Worm (Caenorhabditis elegans) whole organism, L4 larva: Measurements from ENCODE around the gene gst-41.

Source experiments
- D1046.2 ChIP-seq: fragments of 200-800 bp; sonication (Bioruptor generic); IDR thresholded peaks from 2 replicates; pipeline ENCODE4 v1.3.6; 2022; ENCODE audit warnings: missing genetic modification characterization, missing compliant biosample characterization
- F44E2.7 ChIP-seq: fragments of 200-800 bp; sonication (Bioruptor generic); IDR thresholded peaks from 2 replicates; pipeline ENCODE4 v2.1.2; 2022; ENCODE audit warnings: missing genetic modification characterization, missing compliant biosample characterization
- F49E8.2 ChIP-seq: sonication (generic microtip); optimal IDR thresholded peaks from 2 replicates; lab custom pipeline; 2016; ENCODE audit warnings: missing compliant biosample characterization, mild to moderate bottlenecking, missing genetic modification characterization, borderline replicate concordance
- T26A8.4 ChIP-seq: fragments of 200-800 bp; sonication (Bioruptor generic); IDR thresholded peaks from 2 replicates; pipeline ENCODE4 v1.3.6; 2022; ENCODE audit warnings: missing genetic modification characterization, missing compliant biosample characterization
- Y48G9A.11 ChIP-seq: fragments of 200-800 bp; sonication (Bioruptor generic); IDR thresholded peaks from 2 replicates; pipeline ENCODE4 v1.3.6; 2022; ENCODE audit warnings: missing genetic modification reagents, missing genetic modification characterization, missing compliant biosample characterization
- Y5F2A.4 ChIP-seq: fragments of 200-800 bp; sonication (Bioruptor generic); optimal IDR thresholded peaks from 2 replicates; lab custom pipeline; 2018; ENCODE audit warnings: mild to moderate bottlenecking, missing genetic modification characterization, missing compliant biosample characterization
- Y75B8A.6 ChIP-seq: fragments of 200-800 bp; sonication (Bioruptor generic); IDR thresholded peaks from 2 replicates; pipeline ENCODE4 v1.3.6; 2022; ENCODE audit warnings: missing genetic modification reagents, missing genetic modification characterization, missing compliant biosample characterization
- aly-2 ChIP-seq: sonication (generic microtip); optimal IDR thresholded peaks from 2 replicates; lab custom pipeline; 2018; ENCODE audit warnings: missing biosample characterization, missing genetic modification characterization
- arid-1 ChIP-seq: fragments of 200-800 bp; sonication (Bioruptor generic); conservative IDR thresholded peaks from 2 replicates; pipeline ENCODE4 v1.3.6; 2022; ENCODE audit warnings: missing genetic modification reagents, missing genetic modification characterization, missing compliant biosample characterization
- ceh-44 ChIP-seq: fragments of 200-800 bp; sonication (Bioruptor generic); IDR thresholded peaks from 2 replicates; pipeline ENCODE4 v1.3.6; 2022; ENCODE audit warnings: missing genetic modification reagents, missing genetic modification characterization, missing compliant biosample characterization
- ctbp-1 ChIP-seq: fragments of 200-800 bp; sonication (Bioruptor generic); IDR thresholded peaks from 2 replicates; pipeline ENCODE4 v1.3.6; 2022; ENCODE audit warnings: missing genetic modification reagents, missing genetic modification characterization, missing compliant biosample characterization
- daf-16 ChIP-seq, 3 experiments: sonication (generic microtip); optimal IDR thresholded peaks; 2 replicates each; lab custom pipeline; 2016 to 2017; ENCODE audit warnings: missing genetic modification characterization in 3 of 3, missing genetic modification reagents in 3 of 3, mild to moderate bottlenecking in 2 of 3, missing compliant biosample characterization in 2 of 3, missing biosample characterization in 1 of 3, moderate library complexity in 1 of 3
- daf-8 ChIP-seq: fragments of 200-800 bp; sonication (Bioruptor generic); IDR thresholded peaks from 2 replicates; pipeline ENCODE4 v1.3.6; 2022; ENCODE audit warnings: missing genetic modification characterization, missing compliant biosample characterization
- dmd-6 ChIP-seq: fragments of 200-800 bp; sonication (Bioruptor generic); IDR thresholded peaks from 2 replicates; pipeline ENCODE4 v1.3.6; 2022; ENCODE audit warnings: missing genetic modification reagents, missing genetic modification characterization, missing compliant biosample characterization
- dmd-8 ChIP-seq: fragments of 200-800 bp; sonication (Bioruptor generic); IDR thresholded peaks from 2 replicates; pipeline ENCODE4 v1.3.6; 2022; ENCODE audit warnings: missing genetic modification characterization, missing compliant biosample characterization
- duxl-1 ChIP-seq: sonication (generic microtip); optimal IDR thresholded peaks from 2 replicates; lab custom pipeline; 2016; ENCODE audit warnings: mild to moderate bottlenecking, missing genetic modification characterization, moderate library complexity, missing compliant biosample characterization; ENCODE audit not compliant: poor library complexity
- egl-27 ChIP-seq: sonication (generic microtip); optimal IDR thresholded peaks from 3 replicates; lab custom pipeline; 2017; ENCODE audit warnings: missing biosample characterization, missing genetic modification reagents, missing genetic modification characterization
- gei-8 ChIP-seq: fragments of 200-800 bp; sonication (Bioruptor generic); optimal IDR thresholded peaks from 2 replicates; lab custom pipeline; 2018; ENCODE audit warnings: mild to moderate bottlenecking, missing genetic modification characterization, missing compliant biosample characterization
- hif-1 ChIP-seq, 2 experiments: sonication (generic microtip); optimal IDR thresholded peaks; 2 replicates each; lab custom pipeline; 2016 to 2017; ENCODE audit warnings: missing compliant biosample characterization in 2 of 2, missing genetic modification characterization in 2 of 2, missing genetic modification reagents in 2 of 2, missing genotype in 2 of 2, mild to moderate bottlenecking in 1 of 2
- hlh-30 ChIP-seq: sonication (generic microtip); optimal IDR thresholded peaks from 2 replicates; lab custom pipeline; 2017; ENCODE audit warnings: antibody characterized with exemption, mild to moderate bottlenecking, missing genetic modification characterization, missing compliant biosample characterization; ENCODE audit not compliant: insufficient read depth
- hmg-1.1 ChIP-seq: fragments of 200-800 bp; sonication (Bioruptor generic); IDR thresholded peaks from 2 replicates; pipeline ENCODE4 v1.3.6; 2022; ENCODE audit warnings: missing genetic modification reagents, missing genetic modification characterization, missing compliant biosample characterization
- jun-1 ChIP-seq: fragments of 150-350 bp; optimal IDR thresholded peaks from 2 replicates; lab custom pipeline; 2014; ENCODE audit warnings: missing biosample characterization, missing genetic modification reagents, missing genetic modification characterization
- lim-7 ChIP-seq: fragments of 200-800 bp; sonication (Bioruptor generic); IDR thresholded peaks from 2 replicates; pipeline ENCODE4 v1.3.6; 2022; ENCODE audit warnings: missing genetic modification characterization, missing compliant biosample characterization
- lin-39 ChIP-seq: fragments of 150-350 bp; optimal IDR thresholded peaks from 2 replicates; lab custom pipeline; 2014; ENCODE audit warnings: missing biosample characterization, missing genetic modification reagents, missing genetic modification characterization
- lsy-2 ChIP-seq, 2 experiments: fragments of 150-350 bp in 1 of 2; sonication (generic microtip) in 1 of 2; optimal IDR thresholded peaks; 2 replicates each; lab custom pipeline; 2014 to 2017; ENCODE audit warnings: missing biosample characterization in 2 of 2, missing genetic modification characterization in 2 of 2
- madf-9 ChIP-seq: fragments of 200-800 bp; sonication (Bioruptor generic); conservative IDR thresholded peaks from 2 replicates; pipeline ENCODE4 v1.3.6; 2022; ENCODE audit warnings: missing genetic modification reagents, missing genetic modification characterization, missing compliant biosample characterization
- mdt-29 ChIP-seq: fragments of 200-800 bp; sonication (Bioruptor generic); IDR thresholded peaks from 2 replicates; pipeline ENCODE4 v1.3.6; 2022; ENCODE audit warnings: missing genetic modification reagents, missing genetic modification characterization, missing compliant biosample characterization
- mep-1 ChIP-seq: fragments of 150-350 bp; sonication (generic microtip); optimal IDR thresholded peaks from 3 replicates; lab custom pipeline; 2014; ENCODE audit warnings: missing biosample characterization, missing genetic modification characterization
- mes-2 ChIP-seq: sonication (generic microtip); optimal IDR thresholded peaks from 2 replicates; lab custom pipeline; 2016; ENCODE audit warnings: missing genotype, mild to moderate bottlenecking, missing genetic modification characterization, missing compliant biosample characterization; ENCODE audit not compliant: poor library complexity, severe bottlenecking
- nhr-10 ChIP-seq: fragments of 150-350 bp; optimal IDR thresholded peaks from 2 replicates; lab custom pipeline; 2014; ENCODE audit warnings: missing biosample characterization, missing genetic modification characterization
- nhr-102 ChIP-seq: sonication (generic microtip); optimal IDR thresholded peaks from 2 replicates; lab custom pipeline; 2016; ENCODE audit warnings: mild to moderate bottlenecking, missing genetic modification characterization, moderate library complexity, missing compliant biosample characterization
- nhr-11 ChIP-seq: fragments of 150-350 bp; optimal IDR thresholded peaks from 2 replicates; lab custom pipeline; 2014; ENCODE audit warnings: missing biosample characterization, missing genetic modification characterization
- nhr-237 ChIP-seq: sonication (generic microtip); optimal IDR thresholded peaks from 2 replicates; lab custom pipeline; 2017; ENCODE audit warnings: missing biosample characterization, missing genetic modification characterization
- nhr-25 ChIP-seq: sonication (generic microtip); optimal IDR thresholded peaks from 2 replicates; lab custom pipeline; 2017; ENCODE audit warnings: missing genetic modification characterization, mild to moderate bottlenecking, missing compliant biosample characterization, antibody characterized with exemption, moderate library complexity, borderline replicate concordance; ENCODE audit not compliant: insufficient read depth
- nhr-41 ChIP-seq: fragments of 200-800 bp; sonication (Bioruptor generic); IDR thresholded peaks from 2 replicates; pipeline ENCODE4 v1.3.6; 2022; ENCODE audit warnings: missing genetic modification reagents, missing genetic modification characterization, missing compliant biosample characterization
- pha-4 ChIP-seq, 2 experiments: fragments of 150-350 bp in 1 of 2; fragments of 200-800 bp in 1 of 2; sonication (Bioruptor generic) in 1 of 2; IDR thresholded peaks in 1 of 2; optimal IDR thresholded peaks in 1 of 2; 2 replicates each; pipeline versions ENCODE4 v1.3.6 to Lab custom; 2014 to 2022; ENCODE audit warnings: missing genetic modification characterization in 2 of 2, missing genetic modification reagents in 2 of 2, missing biosample characterization in 1 of 2, missing compliant biosample characterization in 1 of 2
- php-3 ChIP-seq: fragments of 200-800 bp; sonication (Bioruptor generic); IDR thresholded peaks from 2 replicates; pipeline ENCODE4 v1.3.6; 2022; ENCODE audit warnings: missing genetic modification reagents, missing genetic modification characterization, missing compliant biosample characterization
- pqm-1 ChIP-seq: sonication (generic microtip); optimal IDR thresholded peaks from 2 replicates; lab custom pipeline; 2017; ENCODE audit warnings: missing biosample characterization, missing genetic modification characterization
- saeg-2 ChIP-seq: fragments of 200-800 bp; sonication (Bioruptor generic); IDR thresholded peaks from 2 replicates; pipeline ENCODE4 v1.3.6; 2022; ENCODE audit warnings: missing genetic modification reagents, missing genetic modification characterization, missing compliant biosample characterization
- sdz-12 ChIP-seq: fragments of 200-800 bp; sonication (Bioruptor generic); optimal IDR thresholded peaks from 2 replicates; lab custom pipeline; 2018; ENCODE audit warnings: mild to moderate bottlenecking, missing genetic modification characterization, missing compliant biosample characterization
- tra-1 ChIP-seq: fragments of 200-800 bp; sonication (Bioruptor generic); IDR thresholded peaks from 2 replicates; pipeline ENCODE4 v1.3.6; 2022; ENCODE audit warnings: missing genetic modification reagents, missing genetic modification characterization, missing compliant biosample characterization
- unc-130 ChIP-seq: sonication (generic microtip); optimal IDR thresholded peaks from 2 replicates; lab custom pipeline; 2016; ENCODE audit warnings: missing genetic modification reagents, missing genetic modification characterization, missing compliant biosample characterization
- zfp-3 ChIP-seq: fragments of 200-800 bp; sonication (Bioruptor generic); conservative IDR thresholded peaks from 2 replicates; pipeline ENCODE4 v1.3.6; 2022; ENCODE audit warnings: missing genetic modification reagents, missing genetic modification characterization, missing compliant biosample characterization
- zip-11 ChIP-seq: fragments of 200-800 bp; sonication (Bioruptor generic); IDR thresholded peaks from 2 replicates; pipeline ENCODE4 v1.3.6; 2022; ENCODE audit warnings: missing genetic modification characterization, missing compliant biosample characterization
- ztf-7 ChIP-seq: fragments of 150-350 bp; optimal IDR thresholded peaks from 2 replicates; lab custom pipeline; 2014; ENCODE audit warnings: missing biosample characterization, missing genetic modification characterization

gst-41 gene

DNA sequence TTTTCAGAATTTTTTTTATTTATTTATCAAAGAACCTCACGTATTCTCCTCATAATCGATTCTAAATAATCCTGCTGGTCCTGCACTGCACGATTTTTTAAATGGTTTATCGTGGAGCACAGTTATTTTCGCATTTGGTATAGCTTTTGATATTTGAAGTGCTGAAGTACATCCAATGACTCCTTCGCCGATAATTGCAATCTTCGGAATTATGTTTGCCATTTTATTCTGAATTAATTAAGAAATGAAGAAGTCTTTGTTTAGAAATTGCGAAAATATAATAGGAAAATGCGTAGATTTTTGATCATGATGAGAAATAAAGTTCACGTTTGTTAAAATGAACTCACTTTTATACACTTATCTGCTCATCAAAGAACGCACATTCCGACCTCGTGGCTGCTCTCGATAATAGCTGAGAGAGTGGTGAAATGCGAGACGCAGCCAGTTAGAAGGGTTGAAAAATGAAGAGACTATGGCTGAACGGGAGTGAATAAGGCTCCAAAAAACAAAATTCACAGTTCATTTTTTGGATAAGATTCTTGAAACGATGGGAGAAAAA is 35.8 kb upstream of the gst-41 start (continued):
- TF ChIP-seq nhr-102 (no peak), saeg-2 (no peak), aly-2 (tag; lab: Kevin White, UChicago) (no peak), pha-4 (GFP tag; IDR thresholded peaks at IDR 0.05; lab: Robert Waterston, UW) (no peak), pha-4 (tag; optimal IDR thresholded peaks at IDR 0.05; lab: Kevin White, UChicago) (peak; percentile 2), duxl-1 (tag; lab: Kevin White, UChicago) (peak; percentile 23), madf-9 (GFP tag; lab: Robert Waterston, UW) (no peak), Y48G9A.11 (no peak), mep-1 (tag; lab: Kevin White, UChicago) (peak; percentile 35), nhr-25 (tag; lab: Kevin White, UChicago) (no peak), php-3 (no peak), F49E8.2 (tag; lab: Kevin White, UChicago) (no peak), lin-39 (tag; lab: Kevin White, UChicago) (no peak), unc-130 (no peak), nhr-237 (no peak), F44E2.7 (GFP tag; lab: Robert Waterston, UW) (no peak), gei-8 (GFP tag; lab: Kevin White, UChicago) (no peak), ctbp-1 (GFP tag; lab: Robert Waterston, UW) (no peak), egl-27 (tag; lab: Kevin White, UChicago) (no peak), sdz-12 (GFP tag; lab: Kevin White, UChicago) (no peak), ceh-44 (GFP tag; lab: Robert Waterston, UW) (no peak), mes-2 (tag; lab: Kevin White, UChicago) (peak; percentile 38), pqm-1 (tag; lab: Kevin White, UChicago) (no peak), lsy-2 (tag; optimal IDR thresholded peaks at IDR 0.05; lab: Kevin White, UChicago) (peak in 1 of 2 experiments; percentile 68), ztf-7 (tag; lab: Kevin White, UChicago) (no peak), zip-11 (GFP tag; lab: Robert Waterston, UW) (no peak), nhr-41 (GFP tag; lab: Robert Waterston, UW) (no peak), arid-1 (GFP tag; lab: Robert Waterston, UW) (no peak), dmd-6 (GFP tag; lab: Robert Waterston, UW) (peak; percentile 78), tra-1 (GFP tag; lab: Robert Waterston, UW) (no peak; the same call in 1 of the 2 replicates), hlh-30 (tag; lab: Kevin White, UChicago) (peak; percentile 87), jun-1 (tag; lab: Kevin White, UChicago) (no peak), D1046.2 (GFP tag; lab: Robert Waterston, UW) (no peak)

DNA sequence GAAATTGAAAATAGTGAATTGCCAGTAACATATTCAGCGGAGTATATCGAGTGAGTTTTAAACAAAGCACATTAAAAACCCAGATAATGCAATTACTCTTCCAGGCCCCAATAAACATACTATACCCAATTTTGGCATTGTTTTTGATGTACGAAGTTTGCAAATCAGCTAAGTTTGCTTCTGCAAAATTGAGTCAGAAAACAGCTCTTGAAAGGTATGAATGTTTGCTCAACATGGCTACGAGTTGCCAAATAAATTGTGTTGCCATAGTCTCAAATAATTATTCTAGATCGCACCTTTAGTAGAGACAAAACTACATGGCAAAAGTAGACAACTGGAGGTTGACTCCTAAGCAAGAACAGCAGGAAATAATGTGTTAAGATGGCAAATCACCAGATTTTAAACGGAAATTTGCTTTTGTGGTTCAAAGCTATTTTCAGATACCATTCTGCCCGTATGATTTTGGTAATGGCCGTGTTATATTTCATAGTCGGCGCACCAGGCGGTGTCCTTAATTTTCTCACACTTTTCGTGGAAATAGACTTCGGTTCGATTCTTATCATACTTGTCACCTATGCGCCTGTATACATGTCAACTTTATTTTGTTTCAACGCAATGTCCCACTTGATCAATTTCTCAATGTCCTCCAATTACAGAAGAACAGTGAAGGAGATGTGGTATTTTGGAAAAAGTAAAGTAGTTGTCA is 33.5 kb upstream of the gst-41 start:
- TF ChIP-seq nhr-11 (tag; lab: Kevin White, UChicago) (no peak), Y5F2A.4 (GFP tag; lab: Kevin White, UChicago) (peak; percentile 29), php-3 (peak; percentile 60), daf-8 (GFP tag; lab: Robert Waterston, UW) (0 out of 2 replicates have a peak, but pooled peaks have one; percentile 50), T26A8.4 (GFP tag; lab: Robert Waterston, UW) (peak; percentile 61; the same call in 1 of the 2 replicates), daf-16 (GFP tag; optimal IDR thresholded peaks at IDR 0.05; lab: Kevin White, UChicago) (peak in 1 of 2 experiments; percentile 27), daf-16 (tag; optimal IDR thresholded peaks at IDR 0.05; lab: Kevin White, UChicago) (peak; percentile 37), hlh-30 (tag; lab: Kevin White, UChicago) (no peak), Y48G9A.11 (peak; percentile 38; the same call in 1 of the 2 replicates), zfp-3 (GFP tag; lab: Robert Waterston, UW) (peak; percentile 90), lim-7 (0 out of 2 replicates have a peak, but pooled peaks have one; percentile 42), mdt-29 (GFP tag; lab: Robert Waterston, UW) (0 out of 2 replicates have a peak, but pooled peaks have one; percentile 6), Y75B8A.6 (0 out of 2 replicates have a peak, but pooled peaks have one; percentile 27), hmg-1.1 (no peak), hif-1 (tag; optimal IDR thresholded peaks at IDR 0.05; lab: Kevin White, UChicago) (peak in 1 of 2 experiments; percentile 11), pha-4 (GFP tag; IDR thresholded peaks at IDR 0.05; lab: Robert Waterston, UW) (peak; percentile 39; the same call in 1 of the 2 replicates), pha-4 (tag; optimal IDR thresholded peaks at IDR 0.05; lab: Kevin White, UChicago) (no peak), nhr-10 (tag; lab: Kevin White, UChicago) (no peak), tra-1 (GFP tag; lab: Robert Waterston, UW) (peak; percentile 62), mep-1 (tag; lab: Kevin White, UChicago) (peak; percentile 50), dmd-8 (no peak)
